Worm (Caenorhabditis elegans) whole organism, late embryonic: ENCODE results near the gene tatn-1.

Experiments used
- C08G9.2 ChIP-seq: sonication (generic microtip); optimal IDR thresholded peaks from 2 replicates; lab custom pipeline; 2016; ENCODE audit warnings: mild to moderate bottlenecking, missing genetic modification characterization, moderate library complexity, missing compliant biosample characterization
- K09A11.1 ChIP-seq: sonication (generic microtip); optimal IDR thresholded peaks from 2 replicates; lab custom pipeline; 2017; ENCODE audit warnings: antibody characterized with exemption, mild to moderate bottlenecking, missing genetic modification characterization, missing compliant biosample characterization; ENCODE audit not compliant: insufficient read depth
- T23F11.4 ChIP-seq: fragments of 200-800 bp; sonication (Bioruptor generic); optimal IDR thresholded peaks from 2 replicates; lab custom pipeline; 2018; ENCODE audit warnings: mild to moderate bottlenecking, missing genetic modification characterization, missing compliant biosample characterization
- Y22D7AL.16 ChIP-seq: sonication (generic microtip); optimal IDR thresholded peaks from 2 replicates; lab custom pipeline; 2016; ENCODE audit warnings: missing genetic modification characterization, missing compliant biosample characterization
- ahr-1 ChIP-seq: sonication (generic microtip); optimal IDR thresholded peaks from 2 replicates; lab custom pipeline; 2016; ENCODE audit warnings: missing genetic modification characterization, missing compliant biosample characterization
- ama-1 ChIP-seq: fragments of 150-350 bp; optimal IDR thresholded peaks from 2 replicates; lab custom pipeline; 2014
- ceh-19 ChIP-seq: fragments of 200-800 bp; sonication (Bioruptor generic); optimal IDR thresholded peaks from 2 replicates; lab custom pipeline; 2018; ENCODE audit warnings: mild to moderate bottlenecking, missing genetic modification characterization, missing compliant biosample characterization
- ceh-2 ChIP-seq: sonication (generic microtip); optimal IDR thresholded peaks from 2 replicates; lab custom pipeline; 2016; ENCODE audit warnings: missing genotype, missing genetic modification characterization, missing compliant biosample characterization
- ceh-30 ChIP-seq: fragments of 150-350 bp; optimal IDR thresholded peaks from 2 replicates; lab custom pipeline; 2014; ENCODE audit warnings: missing biosample characterization, missing genetic modification characterization
- ceh-31 ChIP-seq: sonication (generic microtip); optimal IDR thresholded peaks from 2 replicates; lab custom pipeline; 2016; ENCODE audit warnings: missing genetic modification characterization, missing compliant biosample characterization
- ceh-34 ChIP-seq: sonication (generic microtip); optimal IDR thresholded peaks from 2 replicates; lab custom pipeline; 2016; ENCODE audit warnings: mild to moderate bottlenecking, missing genetic modification characterization, missing compliant biosample characterization
- ceh-6 ChIP-seq: fragments of 200-800 bp; sonication (Bioruptor generic); optimal IDR thresholded peaks from 2 replicates; lab custom pipeline; 2018; ENCODE audit warnings: mild to moderate bottlenecking, missing genetic modification characterization, missing compliant biosample characterization
- che-1 ChIP-seq: sonication (generic microtip); optimal IDR thresholded peaks from 2 replicates; lab custom pipeline; 2016; ENCODE audit warnings: mild to moderate bottlenecking, missing genetic modification characterization, missing compliant biosample characterization
- dmd-4 ChIP-seq: sonication (generic microtip); optimal IDR thresholded peaks from 2 replicates; lab custom pipeline; 2016; ENCODE audit warnings: borderline replicate concordance, missing genetic modification characterization, missing compliant biosample characterization
- dve-1 ChIP-seq: sonication (generic microtip); optimal IDR thresholded peaks from 2 replicates; lab custom pipeline; 2017; ENCODE audit warnings: antibody characterized with exemption, mild to moderate bottlenecking, missing genetic modification characterization, missing compliant biosample characterization
- elt-2 ChIP-seq: sonication (generic microtip); optimal IDR thresholded peaks from 2 replicates; lab custom pipeline; 2016; ENCODE audit warnings: missing genetic modification reagents, missing genetic modification characterization, missing compliant biosample characterization
- elt-4 ChIP-seq: sonication (generic microtip); optimal IDR thresholded peaks from 2 replicates; lab custom pipeline; 2016; ENCODE audit warnings: missing genetic modification characterization, missing compliant biosample characterization
- ets-4 ChIP-seq: sonication (generic microtip); optimal IDR thresholded peaks from 2 replicates; lab custom pipeline; 2016; ENCODE audit warnings: missing genetic modification characterization, missing compliant biosample characterization
- eyg-1 ChIP-seq: sonication (generic microtip); optimal IDR thresholded peaks from 2 replicates; lab custom pipeline; 2016; ENCODE audit warnings: missing genotype, missing genetic modification characterization, missing compliant biosample characterization
- fax-1 ChIP-seq: sonication (generic microtip); optimal IDR thresholded peaks from 2 replicates; lab custom pipeline; 2016; ENCODE audit warnings: missing genotype, missing genetic modification characterization, missing compliant biosample characterization
- fkh-10 ChIP-seq: fragments of 150-350 bp; optimal IDR thresholded peaks from 2 replicates; lab custom pipeline; 2014; ENCODE audit warnings: missing biosample characterization, missing genetic modification reagents, missing genetic modification characterization
- hlh-15 ChIP-seq: sonication (generic microtip); optimal IDR thresholded peaks from 2 replicates; lab custom pipeline; 2016; ENCODE audit warnings: missing genetic modification characterization, missing compliant biosample characterization
- hlh-30 ChIP-seq: sonication (generic microtip); optimal IDR thresholded peaks from 2 replicates; lab custom pipeline; 2017; ENCODE audit warnings: antibody characterized with exemption, missing genetic modification characterization, missing compliant biosample characterization; ENCODE audit not compliant: insufficient read depth
- hlh-6 ChIP-seq: sonication (generic microtip); optimal IDR thresholded peaks from 2 replicates; lab custom pipeline; 2016; ENCODE audit warnings: missing genotype, missing genetic modification characterization, missing compliant biosample characterization
- lim-6 ChIP-seq: sonication (generic microtip); optimal IDR thresholded peaks from 2 replicates; lab custom pipeline; 2016; ENCODE audit warnings: missing genetic modification characterization, missing compliant biosample characterization
- lin-11 ChIP-seq: fragments of 200-800 bp; sonication (Bioruptor generic); optimal IDR thresholded peaks from 2 replicates; lab custom pipeline; 2018; ENCODE audit warnings: mild to moderate bottlenecking, missing genetic modification characterization, missing compliant biosample characterization
- madf-2 ChIP-seq: sonication (generic microtip); optimal IDR thresholded peaks from 2 replicates; lab custom pipeline; 2017; ENCODE audit warnings: missing genetic modification characterization, missing compliant biosample characterization
- nfya-1 ChIP-seq: sonication (generic microtip); optimal IDR thresholded peaks from 2 replicates; lab custom pipeline; 2017; ENCODE audit warnings: missing genetic modification characterization, mild to moderate bottlenecking, missing compliant biosample characterization, antibody characterized with exemption, moderate library complexity
- nhr-11 ChIP-seq: fragments of 150-350 bp; optimal IDR thresholded peaks from 2 replicates; lab custom pipeline; 2014; ENCODE audit warnings: missing biosample characterization, missing genetic modification characterization
- nhr-232 ChIP-seq: sonication (generic microtip); optimal IDR thresholded peaks from 2 replicates; lab custom pipeline; 2016; ENCODE audit warnings: missing genetic modification characterization, missing compliant biosample characterization
- pag-3 ChIP-seq: sonication (generic microtip); optimal IDR thresholded peaks from 2 replicates; lab custom pipeline; 2016; ENCODE audit warnings: missing compliant biosample characterization, missing genetic modification characterization, borderline replicate concordance
- pat-9 ChIP-seq: fragments of 200-800 bp; sonication (Bioruptor generic); optimal IDR thresholded peaks from 2 replicates; lab custom pipeline; 2018; ENCODE audit warnings: mild to moderate bottlenecking, missing genetic modification characterization, moderate library complexity, missing compliant biosample characterization
- pax-1 ChIP-seq: fragments of 150-350 bp; optimal IDR thresholded peaks from 2 replicates; lab custom pipeline; 2014; ENCODE audit warnings: missing biosample characterization, missing genetic modification characterization
- pha-2 ChIP-seq: sonication (generic microtip); optimal IDR thresholded peaks from 2 replicates; lab custom pipeline; 2017; ENCODE audit warnings: mild to moderate bottlenecking, missing genetic modification characterization, missing compliant biosample characterization
- pha-4 ChIP-seq: fragments of 150-350 bp; optimal IDR thresholded peaks from 2 replicates; lab custom pipeline; 2018; ENCODE audit warnings: missing biosample characterization, missing genetic modification reagents, missing genetic modification characterization
- pqm-1 ChIP-seq: sonication (generic microtip); optimal IDR thresholded peaks from 2 replicates; lab custom pipeline; 2016; ENCODE audit warnings: missing genetic modification characterization, missing compliant biosample characterization
- pros-1 ChIP-seq: fragments of 150-350 bp; optimal IDR thresholded peaks from 2 replicates; lab custom pipeline; 2014; ENCODE audit warnings: missing biosample characterization, missing genetic modification reagents, missing genetic modification characterization
- ref-2 ChIP-seq: sonication (generic microtip); optimal IDR thresholded peaks from 2 replicates; lab custom pipeline; 2016; ENCODE audit warnings: missing genetic modification characterization, missing compliant biosample characterization
- rnt-1 ChIP-seq: sonication (generic microtip); optimal IDR thresholded peaks from 2 replicates; lab custom pipeline; 2016; ENCODE audit warnings: missing genetic modification characterization, missing compliant biosample characterization
- sdc-2 ChIP-seq: sonication (generic microtip); optimal IDR thresholded peaks from 2 replicates; lab custom pipeline; 2016; ENCODE audit warnings: missing genotype, missing genetic modification characterization, missing compliant biosample characterization
- syd-9 ChIP-seq: sonication (generic microtip); optimal IDR thresholded peaks from 2 replicates; lab custom pipeline; 2016; ENCODE audit warnings: mild to moderate bottlenecking, missing genetic modification characterization, moderate library complexity, missing compliant biosample characterization
- tbx-2 ChIP-seq: sonication (generic microtip); optimal IDR thresholded peaks from 2 replicates; lab custom pipeline; 2016; ENCODE audit warnings: missing genetic modification characterization, missing compliant biosample characterization
- unc-3 ChIP-seq, 2 experiments: fragments of 200-800 bp in 1 of 2; sonication (Bioruptor generic) in 1 of 2; sonication (generic microtip) in 1 of 2; conservative IDR thresholded peaks in 1 of 2; optimal IDR thresholded peaks in 1 of 2; 2 replicates each; pipeline versions ENCODE4 v1.3.6 to Lab custom; 2016 to 2022; ENCODE audit warnings: missing compliant biosample characterization in 2 of 2, missing genetic modification characterization in 2 of 2, missing genetic modification reagents in 1 of 2
- unc-42 ChIP-seq: sonication (generic microtip); optimal IDR thresholded peaks from 2 replicates; lab custom pipeline; 2016; ENCODE audit warnings: missing genotype, missing genetic modification characterization, missing compliant biosample characterization
- unc-55 ChIP-seq: sonication (generic microtip); optimal IDR thresholded peaks from 2 replicates; lab custom pipeline; 2017; ENCODE audit warnings: missing biosample characterization, missing genetic modification reagents, missing genetic modification characterization
- unc-86 ChIP-seq: sonication (generic microtip); optimal IDR thresholded peaks from 2 replicates; lab custom pipeline; 2016; ENCODE audit warnings: missing genetic modification characterization, missing compliant biosample characterization
- ztf-16 ChIP-seq: sonication (generic microtip); optimal IDR thresholded peaks from 2 replicates; lab custom pipeline; 2017; ENCODE audit warnings: missing genetic modification characterization, missing compliant biosample characterization

The tatn-1 gene

DNA sequence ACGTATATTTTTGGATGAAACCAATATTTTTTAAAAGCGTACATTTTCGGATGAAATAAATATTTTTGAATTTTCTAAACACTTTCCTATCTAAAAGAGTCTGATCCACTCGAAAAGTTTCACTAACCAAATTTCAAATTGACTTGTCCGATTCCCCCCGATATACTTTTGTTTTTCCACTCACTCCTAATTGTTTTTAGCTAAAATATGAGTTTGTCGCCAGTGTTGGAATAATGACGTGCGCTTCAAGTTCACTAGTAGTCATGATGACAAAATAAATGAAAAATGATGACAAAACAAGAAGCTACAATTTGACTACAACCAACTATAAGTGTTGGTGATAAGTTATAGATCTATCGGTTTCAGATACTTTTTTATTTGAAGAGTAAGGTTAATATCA is 18.0 kb downstream of the tatn-1 start:
- TF ChIP-seq elt-2 (tag; lab: Kevin White, UChicago) (no peak), lim-6 (tag; lab: Kevin White, UChicago) (no peak), pha-2 (no peak), lin-11 (tag; lab: Kevin White, UChicago) (no peak), ceh-34 (tag; lab: Kevin White, UChicago) (no peak), hlh-30 (tag; lab: Kevin White, UChicago) (no peak), elt-4 (no peak), ceh-2 (tag; lab: Kevin White, UChicago) (no peak), ceh-30 (no peak), unc-3 (GFP tag; conservative IDR thresholded peaks at IDR 0.05; lab: Robert Waterston, UW) (no peak), unc-3 (tag; optimal IDR thresholded peaks at IDR 0.05; lab: Kevin White, UChicago) (no peak), pqm-1 (tag; lab: Kevin White, UChicago) (no peak), che-1 (tag; lab: Kevin White, UChicago) (no peak), ceh-31 (no peak), hlh-15 (tag; lab: Kevin White, UChicago) (no peak), eyg-1 (tag; lab: Kevin White, UChicago) (no peak), hlh-6 (tag; lab: Kevin White, UChicago) (no peak)

DNA sequence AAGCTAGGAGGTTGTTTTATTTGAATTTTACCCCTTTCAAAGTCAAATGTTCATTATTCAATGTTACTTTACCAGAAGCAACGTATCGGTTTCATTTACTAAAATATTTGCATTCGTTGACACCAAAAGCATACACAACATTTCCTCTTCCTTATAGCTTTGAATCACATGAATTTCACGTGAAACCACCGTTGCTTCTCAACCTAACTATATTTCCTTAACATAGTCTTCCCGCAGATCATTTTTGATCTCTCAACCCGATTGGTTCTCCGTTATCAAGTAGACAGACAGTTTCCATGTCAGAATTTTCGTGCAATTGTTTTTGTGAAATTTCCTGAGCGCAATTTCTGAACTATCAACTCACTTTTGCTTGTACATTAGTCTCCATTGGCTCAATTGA is 19.1 kb downstream of the tatn-1 start:
- TF ChIP-seq ahr-1 (tag; lab: Kevin White, UChicago) (no peak), pax-1 (tag; lab: Kevin White, UChicago) (no peak), nhr-232 (tag; lab: Kevin White, UChicago) (no peak), fax-1 (tag; lab: Kevin White, UChicago) (no peak), K09A11.1 (tag; lab: Kevin White, UChicago) (no peak), unc-86 (tag; lab: Kevin White, UChicago) (no peak), ztf-16 (tag; lab: Kevin White, UChicago) (no peak), pha-4 (tag; lab: Kevin White, UChicago) (no peak), eyg-1 (tag; lab: Kevin White, UChicago) (no peak), C08G9.2 (tag; lab: Kevin White, UChicago) (no peak), hlh-15 (tag; lab: Kevin White, UChicago) (no peak), fkh-10 (no peak), dmd-4 (tag; lab: Kevin White, UChicago) (no peak), pros-1 (tag; lab: Kevin White, UChicago) (no peak), ceh-19 (GFP tag; lab: Kevin White, UChicago) (no peak), hlh-30 (tag; lab: Kevin White, UChicago) (no peak), Y22D7AL.16 (tag; lab: Kevin White, UChicago) (no peak), ama-1 (no peak)
- TF ChIP-seq, all 69 proteins: peak for 0

DNA sequence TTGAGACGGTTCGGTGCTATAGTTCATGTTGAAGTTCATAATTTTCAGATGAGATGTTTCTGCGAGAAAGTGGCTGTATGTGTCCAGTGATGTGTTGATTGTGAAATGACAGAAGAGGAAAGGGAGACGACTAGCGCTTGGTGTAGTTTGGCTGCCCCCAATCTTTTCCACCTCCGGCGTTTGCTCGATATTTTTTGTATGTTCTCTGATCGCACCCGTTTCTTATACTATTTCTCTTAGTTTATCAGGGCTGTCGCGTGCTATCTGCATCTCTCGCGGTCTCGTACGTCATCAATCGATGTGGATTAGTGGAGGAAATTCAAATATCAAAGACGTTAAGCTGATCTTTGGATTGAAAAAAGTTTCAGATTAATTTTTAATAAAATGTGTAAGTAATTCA is 19.9 kb downstream of the tatn-1 start, which contains the start of gene atf-4:
Gene atf-4 (minus strand): TSS at position 93 of the 400 bp plus-strand sequence.
- TF ChIP-seq ets-4 (tag; lab: Kevin White, UChicago) (no peak), unc-55 (peak; percentile 58), nfya-1 (peak; percentile 13), dve-1 (tag; lab: Kevin White, UChicago) (peak; percentile 8), sdc-2 (tag; lab: Kevin White, UChicago) (peak; percentile 73), dmd-4 (tag; lab: Kevin White, UChicago) (no peak), elt-2 (tag; lab: Kevin White, UChicago) (peak; percentile 50), madf-2 (tag; lab: Kevin White, UChicago) (no peak)

DNA sequence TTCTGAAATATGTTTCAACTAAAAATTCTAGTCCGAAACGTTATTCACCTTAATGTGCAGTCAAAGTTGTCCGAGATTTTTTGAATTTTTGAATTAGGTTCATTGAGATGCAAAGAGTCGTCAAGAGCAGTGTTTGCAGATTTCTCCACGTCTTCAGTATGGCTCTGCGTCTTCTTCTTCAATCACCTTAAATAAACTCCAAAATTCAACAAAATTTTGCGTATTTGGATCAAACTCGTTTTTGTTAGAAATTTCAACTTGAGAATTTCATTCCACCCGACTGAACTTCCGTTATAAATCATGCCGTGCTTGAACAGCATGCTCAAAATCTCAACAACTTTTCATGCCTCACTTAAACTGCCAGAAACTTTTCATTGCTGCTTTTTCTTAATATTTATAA is 21.3 kb downstream of the tatn-1 start, which contains the start of gene T04C10.3:
Gene T04C10.3 (plus strand): TSS at position 301 of the 400 bp plus-strand sequence.
- TF ChIP-seq rnt-1 (tag; lab: Kevin White, UChicago): no peak
- no peak for TF ChIP-seq syd-9
- no peak for TF ChIP-seq ama-1
- TF ChIP-seq eyg-1 (tag; lab: Kevin White, UChicago): no peak
- no peak for TF ChIP-seq unc-42
- TF ChIP-seq nhr-11 (tag; lab: Kevin White, UChicago): no peak
- TF ChIP-seq ceh-19 (GFP tag; lab: Kevin White, UChicago): no peak
- no peak for TF ChIP-seq pat-9 (tag; lab: Kevin White, UChicago)
- TF ChIP-seq tbx-2: no peak
- no peak for TF ChIP-seq ahr-1 (tag; lab: Kevin White, UChicago)
- no peak for TF ChIP-seq madf-2 (tag; lab: Kevin White, UChicago)
- no peak for TF ChIP-seq pag-3 (tag; lab: Kevin White, UChicago)
- no peak for TF ChIP-seq ref-2 (tag; lab: Kevin White, UChicago)
- no peak for TF ChIP-seq unc-86 (tag; lab: Kevin White, UChicago)
- TF ChIP-seq hlh-30 (tag; lab: Kevin White, UChicago): no peak
- no peak for TF ChIP-seq ceh-6 (GFP tag; lab: Kevin White, UChicago)
- TF ChIP-seq pha-2: no peak
- no peak for TF ChIP-seq T23F11.4 (GFP tag; lab: Kevin White, UChicago)
